Worm (Caenorhabditis elegans): ENCODE measurements around the gene clp-2.

- TF ChIP-seq sox-4 (tag; optimal IDR thresholded peaks at IDR 0.05) (no peak), ceh-14 (tag; optimal IDR thresholded peaks at IDR 0.05) (no peak), hlh-30 (tag; optimal IDR thresholded peaks at IDR 0.05; ENCODE audit: insufficient read depth) (no peak), unc-55 (GFP tag; optimal IDR thresholded peaks at IDR 0.05) (no peak)
These were observed 35.8 kb downstream of the clp-2 start for ce11 chrIII:4668073-4668472.

Measured in whole organism, late embryonic.